Fruit fly (Drosophila melanogaster): ENCODE measurements around the gene ng3.

DNA sequence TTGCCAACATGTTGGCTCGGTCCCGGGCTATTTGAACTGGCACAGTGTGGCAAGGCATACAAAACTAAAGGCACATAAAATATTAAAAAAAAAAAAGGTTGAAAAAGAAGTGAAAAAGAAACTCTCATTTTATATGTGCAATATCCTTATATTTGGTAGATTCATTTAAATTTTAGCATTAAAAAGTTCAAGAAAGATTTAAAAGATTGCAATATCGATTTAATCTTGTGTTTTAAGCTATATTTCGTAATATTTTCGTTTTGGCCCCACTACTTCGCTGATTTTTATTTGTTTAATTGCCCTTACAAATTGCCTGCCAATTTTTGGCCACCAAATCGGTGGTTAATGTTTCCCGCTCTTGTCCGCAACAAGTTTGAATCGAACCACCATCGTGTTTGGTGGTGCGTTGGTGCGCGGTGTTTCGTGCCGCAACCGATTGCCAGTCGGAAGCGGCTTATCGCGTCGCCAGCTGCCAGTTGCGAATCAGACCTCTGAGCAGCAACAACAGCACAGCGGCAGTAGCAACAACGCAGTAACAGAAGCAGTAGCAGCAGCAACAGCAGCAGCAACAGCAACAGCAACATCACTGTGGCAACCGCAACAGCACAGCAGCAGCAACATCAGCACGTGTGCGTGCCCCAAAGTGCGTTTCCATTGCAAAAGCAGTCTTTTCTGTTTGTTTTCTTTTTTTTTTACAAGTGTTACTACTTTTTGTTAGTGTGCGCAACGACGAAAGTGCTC lies 13.9 kb upstream of the ng3 start:
- TF ChIP-seq CG17568 (GFP tag; optimal IDR thresholded peaks at IDR 0.05) (peak; percentile 86), CG32767 (GFP tag; IDR thresholded peaks at IDR 0.05) (peak; percentile 94), pan (optimal IDR thresholded peaks at IDR 0.05) (no peak), pan (GFP tag; optimal IDR thresholded peaks at IDR 0.05 in 1 of 2, IDR thresholded peaks at IDR 0.05 in 1 of 2) (peak in 1 of 2 experiments; percentile 93)
